Worm (Caenorhabditis elegans): Measurements from ENCODE around the gene T28D9.11.

The T28D9.11 gene

ce11 chrII:6519703-6520102, 27.9 kb upstream of the T28D9.11 start (continued):
- TF ChIP-seq fkh-4 (tag; optimal IDR thresholded peaks at IDR 0.05; ENCODE audit: borderline replicate concordance) (no peak), nhr-71 (tag; optimal IDR thresholded peaks at IDR 0.05) (no peak), nhr-12 (tag; optimal IDR thresholded peaks at IDR 0.05) (no peak), elt-2 (tag; optimal IDR thresholded peaks at IDR 0.05) (no peak), lin-13 (GFP tag; optimal IDR thresholded peaks at IDR 0.05) (no peak), ceh-82 (tag; optimal IDR thresholded peaks at IDR 0.05) (no peak), nhr-90 (tag; optimal IDR thresholded peaks at IDR 0.05; ENCODE audit: poor library complexity) (no peak), nhr-84 (tag; optimal IDR thresholded peaks at IDR 0.05) (no peak), lin-35 (GFP tag; optimal IDR thresholded peaks at IDR 0.05) (peak in 1 of 2 experiments; percentile 67), ceh-90 (tag; optimal IDR thresholded peaks at IDR 0.05) (no peak), irx-1 (tag; optimal IDR thresholded peaks at IDR 0.05) (no peak), vab-15 (tag; optimal IDR thresholded peaks at IDR 0.05) (no peak), pag-3 (tag; optimal IDR thresholded peaks at IDR 0.05; ENCODE audit: borderline replicate concordance, insufficient read depth) (no peak), pax-3 (tag; optimal IDR thresholded peaks at IDR 0.05) (no peak), ama-1 (optimal IDR thresholded peaks at IDR 0.05) (no peak), ztf-4 (tag; optimal IDR thresholded peaks at IDR 0.05) (no peak), snpc-4 (tag; optimal IDR thresholded peaks at IDR 0.05) (no peak), ceh-88 (GFP tag; IDR thresholded peaks at IDR 0.05) (no peak), zag-1 (tag; optimal IDR thresholded peaks at IDR 0.05) (no peak), tlp-1 (tag; optimal IDR thresholded peaks at IDR 0.05) (no peak), mef-2 (tag; optimal IDR thresholded peaks at IDR 0.05) (no peak), dpl-1 (GFP tag; optimal IDR thresholded peaks at IDR 0.05) (peak in 2 of 3 experiments; percentile 47 to 64)

ce11 chrII:6516276-6516675, 24.5 kb upstream of the T28D9.11 start, which contains the start of gene C56E6.7:
Gene C56E6.7, plus strand, starts transcription at chrII:6516576.
- no peak for TF ChIP-seq nhr-90 (tag; optimal IDR thresholded peaks at IDR 0.05; ENCODE audit: poor library complexity)
- TF ChIP-seq tlp-1 (tag; optimal IDR thresholded peaks at IDR 0.05), result no peak
- TF ChIP-seq lir-3 (tag; optimal IDR thresholded peaks at IDR 0.05; ENCODE audit: poor library complexity), result no peak
- TF ChIP-seq swsn-7 (tag; optimal IDR thresholded peaks at IDR 0.05), result no peak
- no peak for TF ChIP-seq C16A3.4 (tag; optimal IDR thresholded peaks at IDR 0.05)
- TF ChIP-seq xbp-1 (tag; optimal IDR thresholded peaks at IDR 0.05), result no peak
- no peak for TF ChIP-seq sox-4 (tag; optimal IDR thresholded peaks at IDR 0.05)
- no peak for TF ChIP-seq nhr-77 (tag; optimal IDR thresholded peaks at IDR 0.05)
- TF ChIP-seq elt-2 (tag; optimal IDR thresholded peaks at IDR 0.05), result no peak
- TF ChIP-seq lsy-2 (tag; optimal IDR thresholded peaks at IDR 0.05), result no peak
- no peak for TF ChIP-seq unc-62 (GFP tag; optimal IDR thresholded peaks at IDR 0.05)
- no peak for TF ChIP-seq lin-14 (GFP tag; optimal IDR thresholded peaks at IDR 0.05)

- TF ChIP-seq C04F5.9 (tag; optimal IDR thresholded peaks at IDR 0.05) (no peak), unc-130 (tag; optimal IDR thresholded peaks at IDR 0.05) (no peak), efl-1 (optimal IDR thresholded peaks at IDR 0.05) (no peak), efl-1 (GFP tag; optimal IDR thresholded peaks at IDR 0.05 in 1 of 2) (peak in 1 of 2 experiments; percentile 9)
These were observed 22.1 kb upstream of the T28D9.11 start, which contains the start of gene R05G9R.1 for ce11 chrII:6513911-6514310. Gene R05G9R.1, minus strand, starts transcription at chrII:6514011.

- peak; percentile 65 for TF ChIP-seq blmp-1 (tag; optimal IDR thresholded peaks at IDR 0.05)
- no peak for TF ChIP-seq zag-1 (tag; optimal IDR thresholded peaks at IDR 0.05)
- no peak for TF ChIP-seq ceh-90 (tag; optimal IDR thresholded peaks at IDR 0.05)
These were observed 21.6 kb upstream of the T28D9.11 start for ce11 chrII:6513357-6513756.

ce11 chrII:6502826-6503225, 11.0 kb upstream of the T28D9.11 start, which contains the start of gene R05G9.1:
Gene R05G9.1, plus strand, starts transcription at chrII:6503168.
- TF ChIP-seq lin-14 (GFP tag; optimal IDR thresholded peaks at IDR 0.05) (peak; percentile 43), hlh-17 (GFP tag; optimal IDR thresholded peaks at IDR 0.05; ENCODE audit: borderline replicate concordance) (no peak), dsc-1 (tag; optimal IDR thresholded peaks at IDR 0.05) (no peak), nhr-20 (tag; optimal IDR thresholded peaks at IDR 0.05) (no peak), efl-1 (optimal IDR thresholded peaks at IDR 0.05) (peak; percentile 19 to 35), efl-1 (GFP tag; optimal IDR thresholded peaks at IDR 0.05 in 1 of 2) (peak; percentile 1 to 90)

All from whole organism, L1 larva.